Worm (Caenorhabditis elegans) whole organism, young adult: ENCODE results near the gene mcm-7.

ENCODE experiments used
- F55B11.4 ChIP-seq: sonication (generic microtip); optimal IDR thresholded peaks from 2 replicates; lab custom pipeline; 2016; ENCODE audit warnings: missing compliant biosample characterization, missing genetic modification characterization, borderline replicate concordance; ENCODE audit not compliant: insufficient read depth
- Y53F4B.3 ChIP-seq: fragments of 200-800 bp; sonication (Bioruptor generic); IDR thresholded peaks from 2 replicates; pipeline ENCODE4 v1.3.6; 2022; ENCODE audit warnings: missing genetic modification reagents, missing genetic modification characterization, missing compliant biosample characterization
- aptf-3 ChIP-seq: fragments of 200-800 bp; sonication (Bioruptor generic); IDR thresholded peaks from 2 replicates; pipeline ENCODE4 v1.3.6; 2022; ENCODE audit warnings: missing genetic modification characterization, missing compliant biosample characterization
- hlh-12 ChIP-seq: sonication (generic microtip); optimal IDR thresholded peaks from 2 replicates; lab custom pipeline; 2016; ENCODE audit warnings: missing genetic modification characterization, missing compliant biosample characterization
- hlh-26 ChIP-seq: fragments of 200-800 bp; sonication (Bioruptor generic); conservative IDR thresholded peaks from 2 replicates; pipeline ENCODE4 v1.3.6; 2022; ENCODE audit warnings: missing genetic modification reagents, missing genetic modification characterization, missing compliant biosample characterization
- mel-28 ChIP-seq: sonication (generic microtip); optimal IDR thresholded peaks from 2 replicates; lab custom pipeline; 2016; ENCODE audit warnings: borderline replicate concordance, mild to moderate bottlenecking, missing genetic modification characterization, missing compliant biosample characterization
- mxl-1 ChIP-seq: sonication (generic microtip); optimal IDR thresholded peaks from 2 replicates; lab custom pipeline; 2016; ENCODE audit warnings: missing genetic modification characterization, missing compliant biosample characterization
- snpc-3.4 ChIP-seq: sonication (generic microtip); optimal IDR thresholded peaks from 2 replicates; lab custom pipeline; 2017; ENCODE audit warnings: missing genetic modification characterization, mild to moderate bottlenecking, missing compliant biosample characterization, antibody characterized with exemption, moderate library complexity, missing genotype, missing genetic modification reagents
- snpc-4 ChIP-seq, 5 experiments: fragments of 150-350 bp in 1 of 5; sonication (generic microtip) in 4 of 5; optimal IDR thresholded peaks; 2 replicates each; lab custom pipeline; 2014 to 2018; ENCODE audit warnings: missing genetic modification characterization in 5 of 5, missing biosample characterization in 3 of 5, antibody characterized with exemption in 2 of 5, mild to moderate bottlenecking in 2 of 5, missing compliant biosample characterization in 2 of 5, missing genotype in 2 of 5, moderate library complexity in 2 of 5, missing genetic modification reagents in 1 of 5
- tbx-9 ChIP-seq: sonication (generic microtip); optimal IDR thresholded peaks from 2 replicates; lab custom pipeline; 2016; ENCODE audit warnings: borderline replicate concordance, missing genetic modification characterization, inconsistent platforms, missing compliant biosample characterization
- tlf-1 ChIP-seq: fragments of 200-800 bp; sonication (Bioruptor generic); optimal IDR thresholded peaks from 2 replicates; lab custom pipeline; 2018; ENCODE audit warnings: mild to moderate bottlenecking, missing genetic modification characterization, missing compliant biosample characterization
- unc-130 ChIP-seq: sonication (generic microtip); optimal IDR thresholded peaks from 2 replicates; lab custom pipeline; 2016; ENCODE audit warnings: missing genetic modification reagents, missing genetic modification characterization, missing compliant biosample characterization
- unc-62 ChIP-seq: fragments of 150-350 bp; optimal IDR thresholded peaks from 2 replicates; lab custom pipeline; 2014; ENCODE audit warnings: missing biosample characterization, missing genetic modification reagents, missing genetic modification characterization
- zfh-2 ChIP-seq: fragments of 200-800 bp; sonication (Bioruptor generic); conservative IDR thresholded peaks from 2 replicates; pipeline ENCODE4 v1.3.6; 2022; ENCODE audit warnings: missing genetic modification reagents, missing genetic modification characterization, missing compliant biosample characterization
- ztf-18 ChIP-seq: sonication (generic microtip); optimal IDR thresholded peaks from 2 replicates; lab custom pipeline; 2016; ENCODE audit warnings: missing genotype, mild to moderate bottlenecking, missing genetic modification characterization, missing compliant biosample characterization

mcm-7 gene

ce11 chrV:4398127-4398526 is 51.2 kb downstream of the mcm-7 start:
- no peak for TF ChIP-seq mxl-1 (tag; lab: Kevin White, UChicago)
- TF ChIP-seq aptf-3: no peak
- no peak for TF ChIP-seq snpc-3.4 (tag; lab: Kevin White, UChicago)
- TF ChIP-seq snpc-4 (GFP tag; optimal IDR thresholded peaks at IDR 0.05; lab: Kevin White, UChicago): no peak
- TF ChIP-seq snpc-4 (tag; optimal IDR thresholded peaks at IDR 0.05; lab: Kevin White, UChicago): no peak
- no peak for TF ChIP-seq ztf-18 (tag; lab: Kevin White, UChicago)
- TF ChIP-seq hlh-12 (tag; lab: Kevin White, UChicago): no peak
- no peak for TF ChIP-seq unc-62 (GFP tag; lab: Kevin White, UChicago)
- TF ChIP-seq mel-28 (tag; lab: Kevin White, UChicago): no peak
- no peak for TF ChIP-seq tbx-9
- no peak for TF ChIP-seq tlf-1 (GFP tag; lab: Kevin White, UChicago)
- TF ChIP-seq Y53F4B.3 (GFP tag; lab: Robert Waterston, UW): no peak
- no peak for TF ChIP-seq unc-130
- no peak for TF ChIP-seq F55B11.4 (tag; lab: Kevin White, UChicago)

- TF ChIP-seq zfh-2 (peak; percentile 65), hlh-26 (GFP tag; lab: Robert Waterston, UW) (no peak)
Measured at ce11 chrV:4398884-4399283, 51.9 kb downstream of the mcm-7 start.
